Fruit fly (Drosophila melanogaster): Measurements from ENCODE around the gene CG4520.

DNA sequence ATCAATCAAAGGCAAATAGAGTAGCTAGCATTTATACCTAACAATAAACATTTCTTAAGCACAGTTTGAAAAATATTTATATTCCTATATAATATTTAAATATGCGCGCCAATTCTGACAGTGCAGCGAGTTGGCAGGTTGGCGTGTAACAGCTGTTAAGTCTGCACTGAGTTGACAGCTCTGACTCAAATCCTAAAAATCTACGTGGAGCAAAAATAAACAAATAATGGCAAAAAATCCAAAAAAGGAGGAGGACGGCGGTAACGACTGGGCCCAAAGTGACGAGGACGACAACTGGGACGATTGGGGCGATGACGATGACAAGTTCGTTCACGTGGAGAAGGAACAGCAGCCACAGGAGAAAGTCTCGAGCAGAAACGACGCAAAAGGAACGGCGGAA is 42.1 kb downstream of the CG4520 start, which contains the start of gene CG9590:
- TF ChIP-seq kay (GFP tag; optimal IDR thresholded peaks at IDR 0.05) (no peak), onecut (GFP tag; IDR thresholded peaks at IDR 0.05) (no peak)

Data from whole organism, embryonic.